Worm (Caenorhabditis elegans) whole organism, late embryonic: ENCODE data around the gene C02D5.2.
A peak's percentile ranks its signal among the peaks of the same experiment; 100 is the strongest.

Experiments used
- K09A11.1 ChIP-seq: sonication (generic microtip); optimal IDR thresholded peaks from 2 replicates; lab custom pipeline; 2017; ENCODE audit warnings: antibody characterized with exemption, mild to moderate bottlenecking, missing genetic modification characterization, missing compliant biosample characterization; ENCODE audit not compliant: insufficient read depth
- ama-1 ChIP-seq: fragments of 150-350 bp; optimal IDR thresholded peaks from 2 replicates; lab custom pipeline; 2014
- ceh-24 ChIP-seq: sonication (generic microtip); optimal IDR thresholded peaks from 2 replicates; lab custom pipeline; 2016; ENCODE audit warnings: mild to moderate bottlenecking, missing genetic modification characterization, missing compliant biosample characterization
- ceh-45 ChIP-seq: fragments of 200-800 bp; sonication (Bioruptor generic); IDR thresholded peaks from 2 replicates; pipeline ENCODE4 v1.3.6; 2022; ENCODE audit warnings: missing genetic modification reagents, missing genetic modification characterization, missing compliant biosample characterization
- ceh-48 ChIP-seq: sonication (generic microtip); optimal IDR thresholded peaks from 2 replicates; lab custom pipeline; 2016; ENCODE audit warnings: missing genetic modification characterization, inconsistent platforms, missing compliant biosample characterization
- ceh-9 ChIP-seq: sonication (generic microtip); optimal IDR thresholded peaks from 2 replicates; lab custom pipeline; 2016; ENCODE audit warnings: mild to moderate bottlenecking, missing genetic modification characterization, inconsistent platforms, missing compliant biosample characterization
- che-1 ChIP-seq: sonication (generic microtip); optimal IDR thresholded peaks from 2 replicates; lab custom pipeline; 2016; ENCODE audit warnings: mild to moderate bottlenecking, missing genetic modification characterization, missing compliant biosample characterization
- dmd-4 ChIP-seq: sonication (generic microtip); optimal IDR thresholded peaks from 2 replicates; lab custom pipeline; 2016; ENCODE audit warnings: borderline replicate concordance, missing genetic modification characterization, missing compliant biosample characterization
- dve-1 ChIP-seq: sonication (generic microtip); optimal IDR thresholded peaks from 2 replicates; lab custom pipeline; 2017; ENCODE audit warnings: antibody characterized with exemption, mild to moderate bottlenecking, missing genetic modification characterization, missing compliant biosample characterization
- ets-4 ChIP-seq: sonication (generic microtip); optimal IDR thresholded peaks from 2 replicates; lab custom pipeline; 2016; ENCODE audit warnings: missing genetic modification characterization, missing compliant biosample characterization
- fkh-10 ChIP-seq: fragments of 150-350 bp; optimal IDR thresholded peaks from 2 replicates; lab custom pipeline; 2014; ENCODE audit warnings: missing biosample characterization, missing genetic modification reagents, missing genetic modification characterization
- fkh-6 ChIP-seq: sonication (generic microtip); optimal IDR thresholded peaks from 2 replicates; lab custom pipeline; 2016; ENCODE audit warnings: missing genetic modification characterization, missing compliant biosample characterization
- gmeb-2 ChIP-seq: sonication (generic microtip); optimal IDR thresholded peaks from 2 replicates; lab custom pipeline; 2016; ENCODE audit warnings: missing genetic modification characterization, inconsistent platforms, missing compliant biosample characterization
- hlh-13 ChIP-seq: fragments of 200-800 bp; sonication (Bioruptor generic); optimal IDR thresholded peaks from 2 replicates; lab custom pipeline; 2018; ENCODE audit warnings: mild to moderate bottlenecking, missing genetic modification characterization, missing compliant biosample characterization
- hlh-15 ChIP-seq: sonication (generic microtip); optimal IDR thresholded peaks from 2 replicates; lab custom pipeline; 2016; ENCODE audit warnings: missing genetic modification characterization, missing compliant biosample characterization
- hlh-6 ChIP-seq: sonication (generic microtip); optimal IDR thresholded peaks from 2 replicates; lab custom pipeline; 2016; ENCODE audit warnings: missing genotype, missing genetic modification characterization, missing compliant biosample characterization
- hlh-8 ChIP-seq: sonication (generic microtip); optimal IDR thresholded peaks from 2 replicates; lab custom pipeline; 2016; ENCODE audit warnings: missing genotype, missing genetic modification characterization, missing compliant biosample characterization
- lin-11 ChIP-seq: fragments of 200-800 bp; sonication (Bioruptor generic); optimal IDR thresholded peaks from 2 replicates; lab custom pipeline; 2018; ENCODE audit warnings: mild to moderate bottlenecking, missing genetic modification characterization, missing compliant biosample characterization
- madf-2 ChIP-seq: sonication (generic microtip); optimal IDR thresholded peaks from 2 replicates; lab custom pipeline; 2017; ENCODE audit warnings: missing genetic modification characterization, missing compliant biosample characterization
- nfya-1 ChIP-seq: sonication (generic microtip); optimal IDR thresholded peaks from 2 replicates; lab custom pipeline; 2017; ENCODE audit warnings: missing genetic modification characterization, mild to moderate bottlenecking, missing compliant biosample characterization, antibody characterized with exemption, moderate library complexity
- odd-2 ChIP-seq: sonication (generic microtip); optimal IDR thresholded peaks from 2 replicates; lab custom pipeline; 2017; ENCODE audit warnings: antibody characterized with exemption, mild to moderate bottlenecking, missing genetic modification characterization, missing compliant biosample characterization
- pag-3 ChIP-seq: sonication (generic microtip); optimal IDR thresholded peaks from 2 replicates; lab custom pipeline; 2016; ENCODE audit warnings: missing compliant biosample characterization, missing genetic modification characterization, borderline replicate concordance
- pat-9 ChIP-seq: fragments of 200-800 bp; sonication (Bioruptor generic); optimal IDR thresholded peaks from 2 replicates; lab custom pipeline; 2018; ENCODE audit warnings: mild to moderate bottlenecking, missing genetic modification characterization, moderate library complexity, missing compliant biosample characterization
- pha-4 ChIP-seq: fragments of 150-350 bp; optimal IDR thresholded peaks from 2 replicates; lab custom pipeline; 2018; ENCODE audit warnings: missing biosample characterization, missing genetic modification reagents, missing genetic modification characterization
- pqm-1 ChIP-seq: sonication (generic microtip); optimal IDR thresholded peaks from 2 replicates; lab custom pipeline; 2016; ENCODE audit warnings: missing genetic modification characterization, missing compliant biosample characterization
- pros-1 ChIP-seq: fragments of 150-350 bp; optimal IDR thresholded peaks from 2 replicates; lab custom pipeline; 2014; ENCODE audit warnings: missing biosample characterization, missing genetic modification reagents, missing genetic modification characterization
- ref-2 ChIP-seq: sonication (generic microtip); optimal IDR thresholded peaks from 2 replicates; lab custom pipeline; 2016; ENCODE audit warnings: missing genetic modification characterization, missing compliant biosample characterization
- sdc-2 ChIP-seq: sonication (generic microtip); optimal IDR thresholded peaks from 2 replicates; lab custom pipeline; 2016; ENCODE audit warnings: missing genotype, missing genetic modification characterization, missing compliant biosample characterization
- sox-4 ChIP-seq: sonication (generic microtip); optimal IDR thresholded peaks from 2 replicates; lab custom pipeline; 2017; ENCODE audit warnings: mild to moderate bottlenecking, missing genetic modification characterization, inconsistent platforms, missing compliant biosample characterization
- syd-9 ChIP-seq: sonication (generic microtip); optimal IDR thresholded peaks from 2 replicates; lab custom pipeline; 2016; ENCODE audit warnings: mild to moderate bottlenecking, missing genetic modification characterization, moderate library complexity, missing compliant biosample characterization
- ttx-3 ChIP-seq: sonication (generic microtip); optimal IDR thresholded peaks from 2 replicates; lab custom pipeline; 2016; ENCODE audit warnings: missing genetic modification reagents, missing genetic modification characterization, missing compliant biosample characterization
- unc-3 ChIP-seq, 2 experiments: fragments of 200-800 bp in 1 of 2; sonication (Bioruptor generic) in 1 of 2; sonication (generic microtip) in 1 of 2; conservative IDR thresholded peaks in 1 of 2; optimal IDR thresholded peaks in 1 of 2; 2 replicates each; pipeline versions ENCODE4 v1.3.6 to Lab custom; 2016 to 2022; ENCODE audit warnings: missing compliant biosample characterization in 2 of 2, missing genetic modification characterization in 2 of 2, missing genetic modification reagents in 1 of 2
- unc-42 ChIP-seq: sonication (generic microtip); optimal IDR thresholded peaks from 2 replicates; lab custom pipeline; 2016; ENCODE audit warnings: missing genotype, missing genetic modification characterization, missing compliant biosample characterization
- unc-55 ChIP-seq: sonication (generic microtip); optimal IDR thresholded peaks from 2 replicates; lab custom pipeline; 2017; ENCODE audit warnings: missing biosample characterization, missing genetic modification reagents, missing genetic modification characterization
- unc-86 ChIP-seq: sonication (generic microtip); optimal IDR thresholded peaks from 2 replicates; lab custom pipeline; 2016; ENCODE audit warnings: missing genetic modification characterization, missing compliant biosample characterization
- ztf-16 ChIP-seq: sonication (generic microtip); optimal IDR thresholded peaks from 2 replicates; lab custom pipeline; 2017; ENCODE audit warnings: missing genetic modification characterization, missing compliant biosample characterization

The C02D5.2 gene

DNA sequence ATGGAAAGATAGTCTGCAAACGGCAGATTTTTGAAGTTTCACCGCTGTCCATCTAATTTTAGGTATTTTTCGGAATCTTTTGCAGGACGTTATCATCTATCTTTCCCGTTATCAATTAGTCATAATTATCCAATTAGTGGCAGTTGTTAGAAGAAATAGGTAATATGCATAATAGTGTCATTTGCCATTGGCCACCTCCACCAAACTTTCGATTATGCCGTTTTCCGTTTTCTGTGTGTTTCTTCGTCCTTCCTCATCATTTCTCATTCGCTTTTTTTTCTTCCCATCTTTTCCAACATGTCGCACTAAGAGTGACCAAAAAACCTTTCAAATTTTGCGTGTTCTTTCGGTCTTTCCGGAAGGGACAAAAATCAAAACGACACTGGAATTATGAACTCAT is 7.2 kb downstream of the C02D5.2 start:
- TF ChIP-seq ttx-3 (tag; lab: Kevin White, UChicago) (no peak), ets-4 (tag; lab: Kevin White, UChicago) (no peak), ceh-24 (tag; lab: Kevin White, UChicago) (no peak), ztf-16 (no peak), ceh-9 (tag; lab: Kevin White, UChicago) (no peak), odd-2 (tag; lab: Kevin White, UChicago) (no peak), pros-1 (tag; lab: Kevin White, UChicago) (no peak), hlh-8 (tag; lab: Kevin White, UChicago) (no peak), pqm-1 (tag; lab: Kevin White, UChicago) (no peak), hlh-6 (no peak), sdc-2 (tag; lab: Kevin White, UChicago) (no peak), dmd-4 (tag; lab: Kevin White, UChicago) (no peak), unc-3 (GFP tag; conservative IDR thresholded peaks at IDR 0.05; lab: Robert Waterston, UW) (no peak), unc-3 (tag; optimal IDR thresholded peaks at IDR 0.05; lab: Kevin White, UChicago) (no peak), hlh-15 (tag; lab: Kevin White, UChicago) (no peak), K09A11.1 (tag; lab: Kevin White, UChicago) (no peak), pha-4 (no peak), syd-9 (no peak), lin-11 (tag; lab: Kevin White, UChicago) (no peak)

DNA sequence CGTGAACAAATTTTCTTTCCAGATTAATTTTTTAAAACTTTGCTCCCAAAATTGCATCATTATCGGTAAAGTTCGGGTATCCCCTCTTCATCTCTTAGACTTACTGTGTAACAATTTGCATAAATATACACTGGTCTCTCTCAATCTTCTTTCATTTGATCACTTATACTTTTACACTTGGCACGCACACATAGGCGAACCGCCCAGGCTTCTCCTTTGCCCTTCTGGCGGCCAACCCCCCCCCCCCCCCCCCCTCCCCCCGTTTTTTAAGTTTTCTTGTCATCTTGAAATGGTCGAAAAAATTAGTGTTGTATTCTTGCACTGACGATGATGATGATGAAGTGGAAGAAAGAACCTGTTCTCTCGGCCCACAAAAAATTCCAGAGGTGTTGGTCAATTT is 13.2 kb downstream of the C02D5.2 start:
- TF ChIP-seq ztf-16 (no peak), che-1 (tag; lab: Kevin White, UChicago) (no peak), madf-2 (tag; lab: Kevin White, UChicago) (no peak), fkh-6 (tag; lab: Kevin White, UChicago) (no peak), dve-1 (tag; lab: Kevin White, UChicago) (no peak)

DNA sequence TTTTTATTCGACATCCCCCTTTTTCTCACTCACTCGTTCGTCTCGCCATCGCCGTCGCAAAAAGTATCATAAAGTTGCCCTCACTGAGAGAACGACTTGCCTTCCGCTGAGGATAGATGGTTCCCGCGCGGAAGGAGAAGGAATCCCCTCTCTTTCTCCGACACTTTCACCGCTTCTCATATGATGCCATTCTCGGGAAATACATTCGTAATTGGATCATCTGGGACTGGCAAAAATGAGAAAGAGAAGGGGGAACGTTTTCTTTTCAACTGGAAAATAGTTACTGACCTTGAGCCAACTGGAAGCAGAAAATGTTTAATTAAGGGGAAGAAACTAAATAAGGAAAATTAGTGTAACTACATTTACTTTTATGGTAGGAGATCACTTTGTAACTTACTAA is 14.7 kb downstream of the C02D5.2 start:
- TF ChIP-seq hlh-13 (GFP tag; lab: Kevin White, UChicago) (no peak), fkh-10 (GFP tag; lab: Kevin White, UChicago) (no peak), unc-42 (tag; lab: Kevin White, UChicago) (peak; percentile 65), ceh-45 (GFP tag; lab: Robert Waterston, UW) (no peak), pat-9 (no peak), ref-2 (tag; lab: Kevin White, UChicago) (peak; percentile 3), gmeb-2 (tag; lab: Kevin White, UChicago) (no peak), nfya-1 (tag; lab: Kevin White, UChicago) (no peak), sox-4 (tag; lab: Kevin White, UChicago) (no peak), unc-55 (GFP tag; lab: Kevin White, UChicago) (no peak), ama-1 (lab: Kevin White, UChicago) (no peak), pros-1 (tag; lab: Kevin White, UChicago) (no peak)

DNA sequence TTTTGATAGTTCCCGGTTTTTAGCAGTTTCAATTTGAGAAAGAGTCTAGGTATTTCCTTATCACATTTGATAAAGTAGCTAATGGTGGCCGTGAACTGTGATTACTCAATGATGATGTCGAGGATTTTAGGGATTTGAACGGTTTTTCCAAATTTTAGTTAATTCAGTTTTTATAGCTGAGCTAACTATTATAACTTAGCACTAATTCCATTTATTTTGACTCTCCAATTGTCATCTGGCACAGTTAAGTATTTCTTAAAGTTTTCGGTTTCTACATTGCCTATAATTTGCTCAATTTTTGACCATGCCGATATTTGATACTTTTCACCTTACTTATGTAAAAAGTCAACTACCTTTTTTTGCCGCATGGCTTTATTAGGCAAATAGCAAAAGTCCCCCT is 16.2 kb downstream of the C02D5.2 start:
- no peak for TF ChIP-seq pqm-1 (tag; lab: Kevin White, UChicago)
- TF ChIP-seq ttx-3 (tag; lab: Kevin White, UChicago), result no peak
- TF ChIP-seq unc-86 (tag; lab: Kevin White, UChicago), result no peak
- TF ChIP-seq sdc-2 (tag; lab: Kevin White, UChicago), result no peak
- no peak for TF ChIP-seq ceh-48 (tag; lab: Kevin White, UChicago)
- TF ChIP-seq ets-4 (tag; lab: Kevin White, UChicago), result no peak
- TF ChIP-seq unc-55 (GFP tag; lab: Kevin White, UChicago), result no peak
- TF ChIP-seq fkh-10 (GFP tag; lab: Kevin White, UChicago), result no peak
- TF ChIP-seq odd-2 (tag; lab: Kevin White, UChicago), result no peak
- no peak for TF ChIP-seq pag-3 (tag; lab: Kevin White, UChicago)
- no peak for TF ChIP-seq gmeb-2 (tag; lab: Kevin White, UChicago)
